Fruit fly (Drosophila melanogaster) whole organism, embryonic: ENCODE results near the gene Ccn.

Experiments used
- Adf1 ChIP-seq: fragments of 200-800 bp; sonication (Bioruptor generic); IDR thresholded peaks from 2 replicates; pipeline ENCODE4 v1.3.6; 2022; ENCODE audit warnings: missing biosample characterization, missing genetic modification characterization
- CG11398 ChIP-seq: fragments of 200-800 bp; sonication (Bioruptor generic); optimal IDR thresholded peaks from 2 replicates; lab custom pipeline; 2016; ENCODE audit warnings: missing biosample characterization, missing genetic modification characterization
- CG11696 ChIP-seq: fragments of 200-800 bp; sonication (Bioruptor generic); IDR thresholded peaks from 2 replicates; pipeline ENCODE4 v1.3.6; 2022; ENCODE audit warnings: missing biosample characterization, missing genetic modification characterization
- CG14441 ChIP-seq: fragments of 200-800 bp; sonication (Bioruptor generic); IDR thresholded peaks from 2 replicates; pipeline ENCODE4 v1.3.6; 2022; ENCODE audit warnings: missing biosample characterization, missing genetic modification characterization
- CG14667 ChIP-seq: fragments of 200-800 bp; sonication (Bioruptor generic); IDR thresholded peaks from 2 replicates; pipeline ENCODE4 v1.3.6; 2022; ENCODE audit warnings: missing biosample characterization, missing genetic modification characterization
- CG1529 ChIP-seq: fragments of 200-800 bp; sonication (Bioruptor generic); optimal IDR thresholded peaks from 3 replicates; lab custom pipeline; 2018; ENCODE audit warnings: missing biosample characterization, missing genetic modification characterization
- CG17186 ChIP-seq: fragments of 200-800 bp; sonication (Bioruptor generic); optimal IDR thresholded peaks from 3 replicates; lab custom pipeline; 2017; ENCODE audit warnings: missing biosample characterization, missing genetic modification reagents, missing genetic modification characterization
- CG17385 ChIP-seq: fragments of 200-800 bp; sonication (Bioruptor generic); optimal IDR thresholded peaks from 3 replicates; lab custom pipeline; 2018; ENCODE audit warnings: missing biosample characterization, mild to moderate bottlenecking, missing genetic modification characterization
- CG2116 ChIP-seq: fragments of 200-800 bp; sonication (Bioruptor generic); optimal IDR thresholded peaks from 3 replicates; lab custom pipeline; 2018; ENCODE audit warnings: missing biosample characterization, mild to moderate bottlenecking, missing genetic modification characterization
- CG2875 ChIP-seq: fragments of 200-800 bp; sonication (Bioruptor generic); optimal IDR thresholded peaks from 2 replicates; lab custom pipeline; 2017; ENCODE audit warnings: missing biosample characterization, mild to moderate bottlenecking, missing genetic modification characterization, missing genetic modification reagents
- CG30403 ChIP-seq: fragments of 200-800 bp; sonication (Bioruptor generic); optimal IDR thresholded peaks from 3 replicates; lab custom pipeline; 2016; ENCODE audit warnings: missing biosample characterization, missing genetic modification characterization
- CG3407 ChIP-seq: fragments of 200-800 bp; sonication (Bioruptor generic); optimal IDR thresholded peaks from 2 replicates; lab custom pipeline; 2018; ENCODE audit warnings: missing biosample characterization, mild to moderate bottlenecking, missing genetic modification characterization
- CG4360 ChIP-seq: fragments of 200-800 bp; sonication (Bioruptor generic); IDR thresholded peaks from 2 replicates; pipeline ENCODE4 v1.3.6; 2022; ENCODE audit warnings: missing biosample characterization, missing genetic modification characterization
- CG43689 ChIP-seq: fragments of 200-800 bp; sonication (Bioruptor generic); IDR thresholded peaks from 2 replicates; pipeline ENCODE4 v1.3.6; 2022; ENCODE audit warnings: missing biosample characterization, missing genetic modification characterization
- CG4617 ChIP-seq: fragments of 200-800 bp; sonication (Bioruptor generic); optimal IDR thresholded peaks from 3 replicates; lab custom pipeline; 2016; ENCODE audit warnings: missing biosample characterization, missing genetic modification characterization, borderline replicate concordance
- CG5180 ChIP-seq: fragments of 200-800 bp; sonication (Bioruptor generic); optimal IDR thresholded peaks from 3 replicates; lab custom pipeline; 2017; ENCODE audit warnings: missing biosample characterization, missing genetic modification characterization, mild to moderate bottlenecking, moderate library complexity, missing genetic modification reagents
- CG6689 ChIP-seq: fragments of 200-800 bp; sonication (Bioruptor generic); IDR thresholded peaks from 2 replicates; pipeline ENCODE4 v1.3.6; 2022; ENCODE audit warnings: missing biosample characterization, missing genetic modification characterization
- CG6765 ChIP-seq: fragments of 200-800 bp; sonication (Bioruptor generic); optimal IDR thresholded peaks from 3 replicates; lab custom pipeline; 2017; ENCODE audit warnings: missing biosample characterization, mild to moderate bottlenecking, missing genetic modification characterization
- CG8388 ChIP-seq: fragments of 200-800 bp; sonication (Bioruptor generic); optimal IDR thresholded peaks from 2 replicates; lab custom pipeline; 2019; ENCODE audit warnings: missing biosample characterization, mild to moderate bottlenecking, missing genetic modification characterization, moderate library complexity
- CG8478 ChIP-seq: fragments of >200 bp; optimal IDR thresholded peaks from 2 replicates; lab custom pipeline; 2018
- Eip74EF ChIP-seq, 2 experiments: fragments of 200-800 bp in 1 of 2; fragments of >200 bp in 1 of 2; sonication (Bioruptor generic) in 1 of 2; optimal IDR thresholded peaks; 2 replicates each; lab custom pipeline; 2017 to 2019; ENCODE audit warnings: missing biosample characterization in 2 of 2, missing genetic modification characterization in 2 of 2, mild to moderate bottlenecking in 1 of 2, moderate library complexity in 1 of 2
- Hr39 ChIP-seq: fragments of >200 bp; optimal IDR thresholded peaks from 2 replicates; lab custom pipeline; 2017
- Lhr ChIP-seq: fragments of 200-800 bp; sonication (Bioruptor generic); optimal IDR thresholded peaks from 3 replicates; lab custom pipeline; 2017; ENCODE audit warnings: mild to moderate bottlenecking, missing biosample characterization, missing genetic modification reagents, missing genetic modification characterization
- Oli ChIP-seq: fragments of 200-800 bp; sonication (Bioruptor generic); optimal IDR thresholded peaks from 2 replicates; lab custom pipeline; 2018; ENCODE audit warnings: missing biosample characterization, mild to moderate bottlenecking, missing genetic modification characterization, moderate library complexity
- Sry-δ ChIP-seq: fragments of 200-800 bp; sonication (Bioruptor generic); optimal IDR thresholded peaks from 2 replicates; lab custom pipeline; 2016; ENCODE audit warnings: missing biosample characterization, missing genetic modification characterization
- cato ChIP-seq: fragments of 200-800 bp; sonication (Bioruptor generic); optimal IDR thresholded peaks from 2 replicates; lab custom pipeline; 2016; ENCODE audit warnings: missing biosample characterization, missing genetic modification characterization, borderline replicate concordance
- cwo ChIP-seq: fragments of 200-800 bp; sonication (Bioruptor generic); optimal IDR thresholded peaks from 3 replicates; lab custom pipeline; 2017; ENCODE audit warnings: missing biosample characterization, missing genetic modification characterization, mild to moderate bottlenecking, moderate library complexity, missing genetic modification reagents
- en ChIP-seq: fragments of 200-800 bp; sonication (Bioruptor generic); optimal IDR thresholded peaks from 2 replicates; lab custom pipeline; 2016; ENCODE audit warnings: missing biosample characterization, missing genetic modification characterization
- exex ChIP-seq: fragments of 200-800 bp; sonication (Bioruptor generic); optimal IDR thresholded peaks from 4 replicates; lab custom pipeline; 2018; ENCODE audit warnings: missing biosample characterization, mild to moderate bottlenecking, missing genetic modification characterization, moderate library complexity
- fd64A ChIP-seq: fragments of 200-800 bp; sonication (Bioruptor generic); optimal IDR thresholded peaks from 3 replicates; lab custom pipeline; 2018; ENCODE audit warnings: missing biosample characterization, mild to moderate bottlenecking, missing genetic modification characterization
- gce ChIP-seq: fragments of 200-800 bp; sonication (Bioruptor generic); IDR thresholded peaks from 3 replicates; pipeline ENCODE4 v1.3.6; 2022; ENCODE audit warnings: missing biosample characterization, missing genetic modification characterization
- hkb ChIP-seq, 2 experiments: fragments of 200-800 bp in 1 of 2; fragments of >200 bp in 1 of 2; sonication (Bioruptor generic) in 1 of 2; IDR thresholded peaks in 1 of 2; optimal IDR thresholded peaks in 1 of 2; 2 replicates each; pipeline versions ENCODE4 v1.3.6 to Lab custom; 2017 to 2022; ENCODE audit warnings: missing biosample characterization in 1 of 2, missing genetic modification characterization in 1 of 2
- jing ChIP-seq: fragments of 200-800 bp; sonication (Bioruptor generic); optimal IDR thresholded peaks from 2 replicates; lab custom pipeline; 2018; ENCODE audit warnings: missing biosample characterization, mild to moderate bottlenecking, missing genetic modification characterization
- kni ChIP-seq: fragments of 200-800 bp; sonication (Bioruptor generic); optimal IDR thresholded peaks from 3 replicates; lab custom pipeline; 2017; ENCODE audit warnings: mild to moderate bottlenecking, missing biosample characterization, missing genetic modification reagents, missing genetic modification characterization
- knrl ChIP-seq: fragments of 200-800 bp; sonication (Bioruptor generic); IDR thresholded peaks from 3 replicates; pipeline ENCODE4 v1.3.6; 2022; ENCODE audit warnings: missing biosample characterization, missing genetic modification characterization; ENCODE audit not compliant: partially characterized antibody
- lilli ChIP-seq: fragments of 200-800 bp; sonication (Bioruptor generic); optimal IDR thresholded peaks from 3 replicates; lab custom pipeline; 2016; ENCODE audit warnings: missing biosample characterization, missing genetic modification characterization
- lola ChIP-seq, 3 experiments: fragments of >200 bp in 2 of 3; fragments of 200-800 bp in 1 of 3; sonication (Bioruptor generic) in 1 of 3; optimal IDR thresholded peaks; 2 replicates each; lab custom pipeline; 2017 to 2019; ENCODE audit warnings: missing biosample characterization in 3 of 3, missing genetic modification characterization in 3 of 3, mild to moderate bottlenecking in 1 of 3, moderate library complexity in 1 of 3
- maf-S ChIP-seq: fragments of 200-800 bp; sonication (Bioruptor generic); optimal IDR thresholded peaks from 2 replicates; lab custom pipeline; 2016; ENCODE audit warnings: missing biosample characterization, missing genetic modification characterization
- nom ChIP-seq: fragments of 200-800 bp; sonication (Bioruptor generic); optimal IDR thresholded peaks from 2 replicates; lab custom pipeline; 2017; ENCODE audit warnings: missing biosample characterization, missing genetic modification characterization, mild to moderate bottlenecking, moderate library complexity, missing genetic modification reagents
- pan ChIP-seq, 4 experiments: fragments of >200 bp in 3 of 4; fragments of 200-800 bp in 1 of 4; sonication (Bioruptor generic) in 1 of 4; optimal IDR thresholded peaks in 3 of 4; IDR thresholded peaks in 1 of 4; 2 replicates each; pipeline versions ENCODE4 v1.3.6 to Lab custom; 2017 to 2022; ENCODE audit warnings: missing biosample characterization in 2 of 4, missing genetic modification characterization in 2 of 4, mixed read lengths in 1 of 4
- row ChIP-seq: fragments of 200-800 bp; sonication (Bioruptor generic); IDR thresholded peaks from 3 replicates; pipeline ENCODE4 v1.3.6; 2022; ENCODE audit warnings: missing biosample characterization, missing genetic modification characterization
- salm ChIP-seq: fragments of 200-800 bp; sonication (Bioruptor generic); optimal IDR thresholded peaks from 2 replicates; lab custom pipeline; 2018; ENCODE audit warnings: missing biosample characterization, mild to moderate bottlenecking, missing genetic modification characterization
- sug ChIP-seq: fragments of 200-800 bp; optimal IDR thresholded peaks from 2 replicates; lab custom pipeline; 2019; ENCODE audit warnings: missing biosample characterization, mild to moderate bottlenecking, missing genetic modification characterization, moderate library complexity
- tup ChIP-seq: fragments of 200-800 bp; sonication (Bioruptor generic); optimal IDR thresholded peaks from 2 replicates; lab custom pipeline; 2016; ENCODE audit warnings: missing biosample characterization, mild to moderate bottlenecking, missing genetic modification characterization, moderate library complexity
- usp ChIP-seq: fragments of >200 bp; optimal IDR thresholded peaks from 2 replicates; lab custom pipeline; 2017; ENCODE audit warnings: missing biosample characterization, missing genetic modification characterization
- vnd ChIP-seq: fragments of 200-800 bp; sonication (Bioruptor generic); IDR thresholded peaks from 3 replicates; pipeline ENCODE4 v1.3.6; 2022; ENCODE audit warnings: missing biosample characterization, missing genetic modification characterization; ENCODE audit not compliant: partially characterized antibody
- zen2 ChIP-seq: fragments of 200-800 bp; sonication (Bioruptor generic); IDR thresholded peaks from 3 replicates; pipeline ENCODE4 v1.3.6; 2022; ENCODE audit warnings: missing biosample characterization, missing genetic modification characterization; ENCODE audit not compliant: partially characterized antibody
- zfh2 ChIP-seq: fragments of 200-800 bp; sonication (Bioruptor generic); optimal IDR thresholded peaks from 2 replicates; lab custom pipeline; 2016; ENCODE audit warnings: missing biosample characterization, missing genetic modification characterization

Gene Ccn

DNA sequence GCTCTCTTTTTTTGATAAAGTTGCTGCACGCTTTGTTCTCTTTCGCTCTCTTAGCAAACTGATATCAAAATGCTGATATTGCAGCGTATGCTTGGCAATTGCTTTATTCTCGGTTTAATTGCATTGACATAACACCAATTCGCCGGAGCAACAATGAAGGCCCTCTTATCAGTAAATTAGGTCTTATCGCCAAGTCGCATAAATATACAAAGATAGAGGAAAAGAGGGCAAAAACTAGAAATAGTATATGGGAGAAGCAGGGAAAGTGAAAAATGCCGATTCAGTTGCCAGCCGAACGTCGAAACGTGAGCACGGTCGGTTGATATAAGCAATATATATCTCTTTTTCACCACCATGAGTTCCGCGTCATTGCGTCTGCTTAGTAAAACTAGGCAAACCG lies 50.7 kb downstream of the Ccn start, which contains the start of gene CG7460 (continued):
- TF ChIP-seq Oli (tag; lab: Kevin White, UChicago) (no peak), zen2 (GFP tag; lab: Robert Waterston, UW) (0 out of 3 replicates have a peak, but pooled peaks have one; percentile 55), jing (GFP tag; lab: Kevin White, UChicago) (no peak), salm (tag; lab: Kevin White, UChicago) (peak; percentile 23), CG4360 (GFP tag; lab: Robert Waterston, UW) (no peak), CG43689 (no peak), Hr39 (lab: Kevin White, UChicago) (no peak), hkb (optimal IDR thresholded peaks at IDR 0.05; lab: Kevin White, UChicago) (no peak), hkb (GFP tag; IDR thresholded peaks at IDR 0.05; lab: Robert Waterston, UW) (no peak), fd64A (GFP tag; lab: Kevin White, UChicago) (peak; percentile 37), lola (GFP tag; optimal IDR thresholded peaks at IDR 0.05; lab: Kevin White, UChicago) (no peak), CG6765 (no peak), maf-S (GFP tag; lab: Kevin White, UChicago) (no peak), CG2875 (no peak), CG17186 (GFP tag; lab: Kevin White, UChicago) (no peak), en (GFP tag; lab: Kevin White, UChicago) (no peak), gce (GFP tag; lab: Robert Waterston, UW) (no peak), pan (optimal IDR thresholded peaks at IDR 0.05; lab: Kevin White, UChicago) (no peak), pan (GFP tag; optimal IDR thresholded peaks at IDR 0.05 in 1 of 2, IDR thresholded peaks at IDR 0.05 in 1 of 2) (no peak), Lhr (no peak), lilli (no peak), cato (GFP tag; lab: Kevin White, UChicago) (no peak), nom (GFP tag; lab: Kevin White, UChicago) (no peak), CG8478 (lab: Kevin White, UChicago) (no peak), CG1529 (peak; percentile 15), Eip74EF (GFP tag; optimal IDR thresholded peaks at IDR 0.05; lab: Kevin White, UChicago) (no peak), CG4617 (GFP tag; lab: Kevin White, UChicago) (no peak), vnd (GFP tag; lab: Robert Waterston, UW) (no peak), usp (GFP tag; lab: Kevin White, UChicago) (no peak), CG14667 (GFP tag; lab: Robert Waterston, UW) (no peak), Sry-δ (no peak), CG11398 (no peak), CG11696 (GFP tag; lab: Robert Waterston, UW) (no peak), tup (GFP tag; lab: Kevin White, UChicago) (no peak), CG17385 (GFP tag; lab: Kevin White, UChicago) (no peak), CG2116 (GFP tag; lab: Kevin White, UChicago) (no peak)

DNA sequence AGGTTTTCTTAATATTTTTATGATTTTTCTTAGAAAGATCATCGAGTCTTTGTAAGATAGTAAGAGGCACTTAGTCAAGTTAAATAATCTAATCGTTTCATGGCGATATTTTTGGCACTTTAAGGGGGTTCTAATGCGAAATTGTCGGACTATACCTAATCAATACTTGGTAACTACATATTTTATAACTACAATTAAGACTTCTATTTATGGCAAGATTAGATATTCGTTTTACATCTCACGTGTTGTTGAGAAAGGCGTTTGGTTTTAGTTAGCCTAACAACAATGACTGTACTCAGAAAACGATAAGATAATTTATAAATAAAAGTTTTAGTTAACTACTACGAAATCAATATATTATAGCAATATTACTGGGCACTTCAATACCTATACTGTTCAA lies 52.7 kb downstream of the Ccn start:
- TF ChIP-seq CG14441 (GFP tag; lab: Robert Waterston, UW) (no peak), exex (tag; lab: Kevin White, UChicago) (peak; percentile 86), Adf1 (no peak), CG5180 (GFP tag; lab: Kevin White, UChicago) (no peak), row (GFP tag; lab: Robert Waterston, UW) (no peak), zfh2 (GFP tag; lab: Kevin White, UChicago) (no peak), CG3407 (no peak), CG8388 (GFP tag; lab: Kevin White, UChicago) (no peak), cwo (GFP tag; lab: Kevin White, UChicago) (peak; percentile 77), kni (GFP tag; lab: Kevin White, UChicago) (no peak), CG6689 (GFP tag; lab: Robert Waterston, UW) (no peak), sug (tag; lab: Kevin White, UChicago) (peak; percentile 70), knrl (GFP tag; lab: Robert Waterston, UW) (no peak), CG30403 (GFP tag; lab: Kevin White, UChicago) (no peak)
